Worm (Caenorhabditis elegans) whole organism, L4 larva: ENCODE data around the gene F22F4.4.

Experiments
- F26F4.8 ChIP-seq: fragments of 200-800 bp; sonication (Bioruptor generic); conservative IDR thresholded peaks from 2 replicates; pipeline ENCODE4 v1.3.6; 2022; ENCODE audit warnings: missing genetic modification characterization, missing compliant biosample characterization
- F44E2.7 ChIP-seq: fragments of 200-800 bp; sonication (Bioruptor generic); IDR thresholded peaks from 2 replicates; pipeline ENCODE4 v2.1.2; 2022; ENCODE audit warnings: missing genetic modification characterization, missing compliant biosample characterization
- F49E8.2 ChIP-seq: sonication (generic microtip); optimal IDR thresholded peaks from 2 replicates; lab custom pipeline; 2016; ENCODE audit warnings: missing compliant biosample characterization, mild to moderate bottlenecking, missing genetic modification characterization, borderline replicate concordance
- R02D3.7 ChIP-seq: fragments of 150-350 bp; sonication (generic microtip); optimal IDR thresholded peaks from 3 replicates; lab custom pipeline; 2014; ENCODE audit warnings: missing biosample characterization, missing genetic modification characterization
- Y105C5A.15 ChIP-seq: fragments of 200-800 bp; sonication (Bioruptor generic); IDR thresholded peaks from 2 replicates; pipeline ENCODE4 v1.3.6; 2022; ENCODE audit warnings: missing genetic modification characterization, missing compliant biosample characterization
- aha-1 ChIP-seq: fragments of 150-350 bp; peaks from one replicate; lab custom pipeline; 2014; ENCODE audit warnings: missing biosample characterization, missing genetic modification characterization
- aly-2 ChIP-seq: sonication (generic microtip); optimal IDR thresholded peaks from 2 replicates; lab custom pipeline; 2018; ENCODE audit warnings: missing biosample characterization, missing genetic modification characterization
- arid-1 ChIP-seq: fragments of 200-800 bp; sonication (Bioruptor generic); conservative IDR thresholded peaks from 2 replicates; pipeline ENCODE4 v1.3.6; 2022; ENCODE audit warnings: missing genetic modification reagents, missing genetic modification characterization, missing compliant biosample characterization
- ceh-44 ChIP-seq: fragments of 200-800 bp; sonication (Bioruptor generic); IDR thresholded peaks from 2 replicates; pipeline ENCODE4 v1.3.6; 2022; ENCODE audit warnings: missing genetic modification reagents, missing genetic modification characterization, missing compliant biosample characterization
- ctbp-1 ChIP-seq: fragments of 200-800 bp; sonication (Bioruptor generic); IDR thresholded peaks from 2 replicates; pipeline ENCODE4 v1.3.6; 2022; ENCODE audit warnings: missing genetic modification reagents, missing genetic modification characterization, missing compliant biosample characterization
- daf-16 ChIP-seq, 3 experiments: sonication (generic microtip); optimal IDR thresholded peaks; 2 replicates each; lab custom pipeline; 2016 to 2017; ENCODE audit warnings: missing genetic modification characterization in 3 of 3, missing genetic modification reagents in 3 of 3, mild to moderate bottlenecking in 2 of 3, missing compliant biosample characterization in 2 of 3, missing biosample characterization in 1 of 3, moderate library complexity in 1 of 3
- dmd-6 ChIP-seq: fragments of 200-800 bp; sonication (Bioruptor generic); IDR thresholded peaks from 2 replicates; pipeline ENCODE4 v1.3.6; 2022; ENCODE audit warnings: missing genetic modification reagents, missing genetic modification characterization, missing compliant biosample characterization
- dmd-8 ChIP-seq: fragments of 200-800 bp; sonication (Bioruptor generic); IDR thresholded peaks from 2 replicates; pipeline ENCODE4 v1.3.6; 2022; ENCODE audit warnings: missing genetic modification characterization, missing compliant biosample characterization
- dmd-9 ChIP-seq: fragments of 200-800 bp; sonication (Bioruptor generic); IDR thresholded peaks from 2 replicates; pipeline ENCODE4 v1.3.6; 2022; ENCODE audit warnings: missing genetic modification reagents, missing genetic modification characterization, missing compliant biosample characterization
- duxl-1 ChIP-seq: sonication (generic microtip); optimal IDR thresholded peaks from 2 replicates; lab custom pipeline; 2016; ENCODE audit warnings: mild to moderate bottlenecking, missing genetic modification characterization, moderate library complexity, missing compliant biosample characterization; ENCODE audit not compliant: poor library complexity
- dve-1 ChIP-seq: sonication (generic microtip); optimal IDR thresholded peaks from 2 replicates; lab custom pipeline; 2017; ENCODE audit warnings: antibody characterized with exemption, mild to moderate bottlenecking, missing genetic modification characterization, missing compliant biosample characterization; ENCODE audit not compliant: insufficient read depth
- fos-1 ChIP-seq: fragments of 150-350 bp; optimal IDR thresholded peaks from 2 replicates; lab custom pipeline; 2014; ENCODE audit warnings: missing biosample characterization, missing genetic modification characterization
- gei-8 ChIP-seq: fragments of 200-800 bp; sonication (Bioruptor generic); optimal IDR thresholded peaks from 2 replicates; lab custom pipeline; 2018; ENCODE audit warnings: mild to moderate bottlenecking, missing genetic modification characterization, missing compliant biosample characterization
- lin-1 ChIP-seq: fragments of 200-800 bp; sonication (Bioruptor generic); IDR thresholded peaks from 2 replicates; pipeline ENCODE4 v1.3.6; 2022; ENCODE audit warnings: missing genetic modification reagents, missing genetic modification characterization, missing compliant biosample characterization
- lin-13 ChIP-seq: fragments of 150-350 bp; optimal IDR thresholded peaks from 2 replicates; lab custom pipeline; 2014; ENCODE audit warnings: missing biosample characterization, missing genetic modification reagents, missing genetic modification characterization
- lin-15B ChIP-seq: fragments of 150-350 bp; sonication (generic microtip); optimal IDR thresholded peaks from 3 replicates; lab custom pipeline; 2014; ENCODE audit warnings: missing biosample characterization, missing genetic modification characterization
- lin-29 ChIP-seq: fragments of 200-800 bp; sonication (Bioruptor generic); IDR thresholded peaks from 2 replicates; pipeline ENCODE4 v1.3.6; 2022; ENCODE audit warnings: missing genetic modification reagents, missing genetic modification characterization, missing compliant biosample characterization
- lin-39 ChIP-seq: fragments of 150-350 bp; optimal IDR thresholded peaks from 2 replicates; lab custom pipeline; 2014; ENCODE audit warnings: missing biosample characterization, missing genetic modification reagents, missing genetic modification characterization
- lsy-2 ChIP-seq, 2 experiments: fragments of 150-350 bp in 1 of 2; sonication (generic microtip) in 1 of 2; optimal IDR thresholded peaks; 2 replicates each; lab custom pipeline; 2014 to 2017; ENCODE audit warnings: missing biosample characterization in 2 of 2, missing genetic modification characterization in 2 of 2
- mdl-1 ChIP-seq, 2 experiments: fragments of 150-350 bp in 1 of 2; sonication (generic microtip) in 1 of 2; optimal IDR thresholded peaks; 2 replicates each; lab custom pipeline; 2014 to 2017; ENCODE audit warnings: missing biosample characterization in 2 of 2, missing genetic modification characterization in 2 of 2
- mdt-29 ChIP-seq: fragments of 200-800 bp; sonication (Bioruptor generic); IDR thresholded peaks from 2 replicates; pipeline ENCODE4 v1.3.6; 2022; ENCODE audit warnings: missing genetic modification reagents, missing genetic modification characterization, missing compliant biosample characterization
- nhr-102 ChIP-seq: sonication (generic microtip); optimal IDR thresholded peaks from 2 replicates; lab custom pipeline; 2016; ENCODE audit warnings: mild to moderate bottlenecking, missing genetic modification characterization, moderate library complexity, missing compliant biosample characterization
- nhr-28 ChIP-seq: fragments of 150-350 bp; optimal IDR thresholded peaks from 2 replicates; lab custom pipeline; 2014; ENCODE audit warnings: missing biosample characterization, missing genetic modification characterization
- nhr-41 ChIP-seq: fragments of 200-800 bp; sonication (Bioruptor generic); IDR thresholded peaks from 2 replicates; pipeline ENCODE4 v1.3.6; 2022; ENCODE audit warnings: missing genetic modification reagents, missing genetic modification characterization, missing compliant biosample characterization
- nhr-6 ChIP-seq: fragments of 150-350 bp; optimal IDR thresholded peaks from 2 replicates; lab custom pipeline; 2014; ENCODE audit warnings: missing biosample characterization, missing genetic modification characterization
- nhr-77 ChIP-seq: fragments of 150-350 bp; optimal IDR thresholded peaks from 2 replicates; lab custom pipeline; 2014; ENCODE audit warnings: missing biosample characterization, missing genetic modification characterization
- php-3 ChIP-seq: fragments of 200-800 bp; sonication (Bioruptor generic); IDR thresholded peaks from 2 replicates; pipeline ENCODE4 v1.3.6; 2022; ENCODE audit warnings: missing genetic modification reagents, missing genetic modification characterization, missing compliant biosample characterization
- sdz-12 ChIP-seq: fragments of 200-800 bp; sonication (Bioruptor generic); optimal IDR thresholded peaks from 2 replicates; lab custom pipeline; 2018; ENCODE audit warnings: mild to moderate bottlenecking, missing genetic modification characterization, missing compliant biosample characterization
- snpc-1.2 ChIP-seq: fragments of 200-800 bp; sonication (Bioruptor generic); IDR thresholded peaks from 2 replicates; pipeline ENCODE4 v1.3.6; 2022; ENCODE audit warnings: missing genetic modification reagents, missing genetic modification characterization, missing compliant biosample characterization
- spr-1 ChIP-seq: sonication (generic microtip); optimal IDR thresholded peaks from 2 replicates; lab custom pipeline; 2016; ENCODE audit warnings: mild to moderate bottlenecking, missing genetic modification characterization, missing compliant biosample characterization
- tag-97 ChIP-seq: fragments of 200-800 bp; sonication (Bioruptor generic); IDR thresholded peaks from 2 replicates; pipeline ENCODE4 v1.3.6; 2022; ENCODE audit warnings: missing genetic modification characterization, missing compliant biosample characterization
- unc-62 ChIP-seq, 3 experiments: fragments of 150-350 bp in 1 of 3; sonication (generic microtip); optimal IDR thresholded peaks in 2 of 3; peaks in 1 of 3; 1 replicate in 1 of 3; 2 replicates in 2 of 3; lab custom pipeline; 2014 to 2017; ENCODE audit warnings: missing biosample characterization in 3 of 3, missing genetic modification characterization in 3 of 3, missing genetic modification reagents in 3 of 3, missing genotype in 1 of 3

F22F4.4 gene

ce11 chrX:6024977-6025376, 23.6 kb upstream of the F22F4.4 start (continued):
- TF ChIP-seq dmd-6 (peak; percentile 82), sdz-12 (no peak), lin-29 (no peak), lsy-2 (tag; optimal IDR thresholded peaks at IDR 0.05; lab: Kevin White, UChicago) (no peak), nhr-41 (GFP tag; lab: Robert Waterston, UW) (no peak), ctbp-1 (no peak), nhr-28 (tag; lab: Kevin White, UChicago) (peak; percentile 38), dmd-9 (GFP tag; lab: Robert Waterston, UW) (no peak), lin-15B (tag; lab: Kevin White, UChicago) (no peak), tag-97 (GFP tag; lab: Robert Waterston, UW) (no peak), ceh-44 (GFP tag; lab: Robert Waterston, UW) (no peak), arid-1 (no peak), dmd-8 (GFP tag; lab: Robert Waterston, UW) (no peak), daf-16 (GFP tag; optimal IDR thresholded peaks at IDR 0.05; lab: Kevin White, UChicago) (no peak), daf-16 (tag; optimal IDR thresholded peaks at IDR 0.05; lab: Kevin White, UChicago) (peak; percentile 90), lin-13 (GFP tag; lab: Kevin White, UChicago) (no peak), lin-39 (tag; lab: Kevin White, UChicago) (no peak)

ce11 chrX:6022469-6022868, 21.1 kb upstream of the F22F4.4 start, which contains the start of gene lelo-3:
Gene lelo-3, minus strand, starts transcription at chrX:6022569.
- TF ChIP-seq Y105C5A.15 (GFP tag; lab: Robert Waterston, UW) (no peak), fos-1 (tag; lab: Kevin White, UChicago) (no peak), nhr-102 (tag; lab: Kevin White, UChicago) (no peak), spr-1 (tag; lab: Kevin White, UChicago) (no peak), nhr-6 (tag; lab: Kevin White, UChicago) (no peak), mdt-29 (GFP tag; lab: Robert Waterston, UW) (no peak), sdz-12 (no peak), lin-13 (GFP tag; lab: Kevin White, UChicago) (no peak), daf-16 (GFP tag; optimal IDR thresholded peaks at IDR 0.05; lab: Kevin White, UChicago) (no peak), daf-16 (tag; optimal IDR thresholded peaks at IDR 0.05; lab: Kevin White, UChicago) (no peak), duxl-1 (no peak), mdl-1 (tag; optimal IDR thresholded peaks at IDR 0.05; lab: Kevin White, UChicago) (no peak), nhr-77 (tag; lab: Kevin White, UChicago) (no peak), F44E2.7 (no peak), lin-15B (tag; lab: Kevin White, UChicago) (no peak), php-3 (GFP tag; lab: Robert Waterston, UW) (no peak), lin-1 (GFP tag; lab: Robert Waterston, UW) (no peak), gei-8 (GFP tag; lab: Kevin White, UChicago) (no peak), F26F4.8 (GFP tag; lab: Robert Waterston, UW) (no peak)

- TF ChIP-seq F49E8.2 (tag; lab: Kevin White, UChicago) (no peak), unc-62 (GFP tag; optimal IDR thresholded peaks at IDR 0.05 in 1 of 2; lab: Kevin White, UChicago) (peak in 1 of 2 experiments; percentile 90), unc-62 (tag; optimal IDR thresholded peaks at IDR 0.05; lab: Kevin White, UChicago) (no peak)
Observed at ce11 chrX:6020782-6021181, 19.4 kb upstream of the F22F4.4 start.

ce11 chrX:6019886-6020469, 18.6 kb upstream of the F22F4.4 start, which contains the start of gene C09B8.4:
Gene C09B8.4, minus strand, starts transcription at chrX:6019936.
- TF ChIP-seq R02D3.7 (tag; lab: Kevin White, UChicago) (no peak), dve-1 (tag; lab: Kevin White, UChicago) (peak; percentile 36), arid-1 (no peak), gei-8 (GFP tag; lab: Kevin White, UChicago) (no peak), fos-1 (tag; lab: Kevin White, UChicago) (no peak), aha-1 (tag; lab: Kevin White, UChicago) (no peak), snpc-1.2 (GFP tag; lab: Robert Waterston, UW) (no peak), aly-2 (tag; lab: Kevin White, UChicago) (no peak)
- TF ChIP-seq, all 104 proteins: peak for 1
